Fruit fly (Drosophila melanogaster) whole organism, embryonic: ENCODE results near the gene Hasp.

Source experiments
- ATbp ChIP-seq: fragments of 200-800 bp; sonication (Bioruptor generic); optimal IDR thresholded peaks from 2 replicates; lab custom pipeline; 2017; ENCODE audit warnings: missing biosample characterization, mild to moderate bottlenecking, missing genetic modification characterization, missing genetic modification reagents
- Adf1 ChIP-seq: fragments of 200-800 bp; sonication (Bioruptor generic); IDR thresholded peaks from 2 replicates; pipeline ENCODE4 v1.3.6; 2022; ENCODE audit warnings: missing biosample characterization, missing genetic modification characterization
- B-H1 ChIP-seq: fragments of 200-800 bp; sonication (Bioruptor generic); IDR thresholded peaks from 3 replicates; pipeline ENCODE4 v1.3.6; 2022; ENCODE audit warnings: missing biosample characterization, missing genetic modification characterization
- BtbVII ChIP-seq: fragments of 200-800 bp; sonication (Bioruptor generic); optimal IDR thresholded peaks from 3 replicates; lab custom pipeline; 2017; ENCODE audit warnings: missing biosample characterization, mild to moderate bottlenecking, missing genetic modification characterization
- CG10267 ChIP-seq: fragments of 200-800 bp; sonication (Bioruptor generic); optimal IDR thresholded peaks from 2 replicates; lab custom pipeline; 2018; ENCODE audit warnings: missing biosample characterization, mild to moderate bottlenecking, missing genetic modification characterization, moderate library complexity
- CG12391 ChIP-seq: fragments of 200-800 bp; sonication (Bioruptor generic); optimal IDR thresholded peaks from 3 replicates; lab custom pipeline; 2018; ENCODE audit warnings: missing biosample characterization, mild to moderate bottlenecking, missing genetic modification characterization, moderate library complexity
- CG13296 ChIP-seq: fragments of 200-800 bp; sonication (Bioruptor generic); optimal IDR thresholded peaks from 3 replicates; lab custom pipeline; 2018; ENCODE audit warnings: missing biosample characterization, mild to moderate bottlenecking, missing genetic modification characterization
- CG14014 ChIP-seq: fragments of 200-800 bp; sonication (Bioruptor generic); IDR thresholded peaks from 2 replicates; pipeline ENCODE4 v1.3.6; 2022; ENCODE audit warnings: missing biosample characterization, missing genetic modification characterization
- CG14667 ChIP-seq: fragments of 200-800 bp; sonication (Bioruptor generic); IDR thresholded peaks from 2 replicates; pipeline ENCODE4 v1.3.6; 2022; ENCODE audit warnings: missing biosample characterization, missing genetic modification characterization
- CG15073 ChIP-seq: fragments of 200-800 bp; sonication (Bioruptor generic); optimal IDR thresholded peaks from 2 replicates; lab custom pipeline; 2016; ENCODE audit warnings: missing biosample characterization, missing genetic modification characterization
- CG18011 ChIP-seq: fragments of 200-800 bp; sonication (Bioruptor generic); optimal IDR thresholded peaks from 2 replicates; lab custom pipeline; 2017; ENCODE audit warnings: missing biosample characterization, missing genetic modification characterization, mild to moderate bottlenecking, moderate library complexity, missing genotype
- CG2129 ChIP-seq: fragments of 200-800 bp; sonication (Bioruptor generic); IDR thresholded peaks from 2 replicates; pipeline ENCODE4 v1.3.6; 2022; ENCODE audit warnings: missing biosample characterization, missing genetic modification characterization; ENCODE audit not compliant: partially characterized antibody
- CG30403 ChIP-seq: fragments of 200-800 bp; sonication (Bioruptor generic); optimal IDR thresholded peaks from 3 replicates; lab custom pipeline; 2016; ENCODE audit warnings: missing biosample characterization, missing genetic modification characterization
- CG3163 ChIP-seq: fragments of 200-800 bp; sonication (Bioruptor generic); optimal IDR thresholded peaks from 3 replicates; lab custom pipeline; 2016; ENCODE audit warnings: missing biosample characterization, missing genetic modification characterization
- CG34422 ChIP-seq: fragments of 200-800 bp; sonication (Bioruptor generic); IDR thresholded peaks from 3 replicates; pipeline ENCODE4 v1.3.6; 2022; ENCODE audit warnings: missing biosample characterization, missing genetic modification characterization
- CG42726 ChIP-seq: fragments of 200-800 bp; sonication (Bioruptor generic); IDR thresholded peaks from 2 replicates; pipeline ENCODE4 v1.3.6; 2022; ENCODE audit warnings: missing biosample characterization, missing genetic modification characterization; ENCODE audit not compliant: partially characterized antibody
- CG4328 ChIP-seq: fragments of 200-800 bp; sonication (Bioruptor generic); optimal IDR thresholded peaks from 3 replicates; lab custom pipeline; 2017; ENCODE audit warnings: missing biosample characterization, missing genetic modification reagents, missing genetic modification characterization
- CG4360 ChIP-seq: fragments of 200-800 bp; sonication (Bioruptor generic); IDR thresholded peaks from 2 replicates; pipeline ENCODE4 v1.3.6; 2022; ENCODE audit warnings: missing biosample characterization, missing genetic modification characterization
- CG6765 ChIP-seq: fragments of 200-800 bp; sonication (Bioruptor generic); optimal IDR thresholded peaks from 3 replicates; lab custom pipeline; 2017; ENCODE audit warnings: missing biosample characterization, mild to moderate bottlenecking, missing genetic modification characterization
- CG9727 ChIP-seq: fragments of 200-800 bp; sonication (Bioruptor generic); optimal IDR thresholded peaks from 3 replicates; lab custom pipeline; 2017; ENCODE audit warnings: missing biosample characterization, mild to moderate bottlenecking, missing genetic modification characterization
- Dip3 ChIP-seq: fragments of 200-800 bp; sonication (Bioruptor generic); optimal IDR thresholded peaks from 3 replicates; lab custom pipeline; 2016; ENCODE audit warnings: missing biosample characterization, missing genetic modification characterization
- Doc2 ChIP-seq: fragments of 200-800 bp; sonication (Bioruptor generic); IDR thresholded peaks from 2 replicates; pipeline ENCODE4 v1.3.6; 2022; ENCODE audit warnings: missing biosample characterization, missing genetic modification characterization
- Doc3 ChIP-seq: fragments of 200-800 bp; sonication (Bioruptor generic); IDR thresholded peaks from 3 replicates; pipeline ENCODE4 v1.3.6; 2022; ENCODE audit warnings: missing biosample characterization, missing genetic modification characterization; ENCODE audit not compliant: partially characterized antibody
- Drgx ChIP-seq: fragments of 200-800 bp; sonication (Bioruptor generic); IDR thresholded peaks from 2 replicates; pipeline ENCODE4 v1.3.6; 2022; ENCODE audit warnings: missing biosample characterization, missing genetic modification characterization
- GATAe ChIP-seq: fragments of 200-800 bp; sonication (Bioruptor generic); conservative IDR thresholded peaks from 2 replicates; pipeline ENCODE4 v1.3.6; 2022; ENCODE audit warnings: missing biosample characterization, missing genetic modification characterization
- HHEX ChIP-seq: fragments of 200-800 bp; sonication (Bioruptor generic); optimal IDR thresholded peaks from 3 replicates; lab custom pipeline; 2017; ENCODE audit warnings: missing biosample characterization, mild to moderate bottlenecking, missing genetic modification characterization, missing genetic modification reagents
- HLH4C ChIP-seq: fragments of 200-800 bp; sonication (Bioruptor generic); IDR thresholded peaks from 3 replicates; pipeline ENCODE4 v1.3.6; 2022; ENCODE audit warnings: missing biosample characterization, missing genetic modification characterization; ENCODE audit not compliant: partially characterized antibody
- Kr ChIP-seq: fragments of 200-800 bp; sonication (Bioruptor generic); optimal IDR thresholded peaks from 2 replicates; lab custom pipeline; 2017; ENCODE audit warnings: missing biosample characterization, mild to moderate bottlenecking, missing genetic modification characterization
- MESR4 ChIP-seq: fragments of 200-800 bp; sonication (Bioruptor generic); optimal IDR thresholded peaks from 2 replicates; lab custom pipeline; 2018; ENCODE audit warnings: missing biosample characterization, mild to moderate bottlenecking, missing genetic modification characterization, moderate library complexity
- Mrtf ChIP-seq: fragments of 200-800 bp; sonication (Bioruptor generic); IDR thresholded peaks from 3 replicates; pipeline ENCODE4 v1.3.6; 2022; ENCODE audit warnings: missing biosample characterization, missing genetic modification characterization
- NK7.1 ChIP-seq: fragments of 200-800 bp; sonication (Bioruptor generic); optimal IDR thresholded peaks from 3 replicates; lab custom pipeline; 2016; ENCODE audit warnings: missing biosample characterization, missing genetic modification characterization
- Oli ChIP-seq: fragments of 200-800 bp; sonication (Bioruptor generic); optimal IDR thresholded peaks from 2 replicates; lab custom pipeline; 2018; ENCODE audit warnings: missing biosample characterization, mild to moderate bottlenecking, missing genetic modification characterization, moderate library complexity
- Pdp1 ChIP-seq, 2 experiments: fragments of 200-800 bp; sonication (Bioruptor generic); optimal IDR thresholded peaks; 3 replicates each; lab custom pipeline; 2016; ENCODE audit warnings: missing biosample characterization in 2 of 2, missing genetic modification characterization in 2 of 2, mild to moderate bottlenecking in 1 of 2, moderate library complexity in 1 of 2
- Six4 ChIP-seq: fragments of 200-800 bp; sonication (Bioruptor generic); optimal IDR thresholded peaks from 2 replicates; lab custom pipeline; 2016; ENCODE audit warnings: missing biosample characterization, missing genetic modification characterization
- Sox100B ChIP-seq: fragments of 200-800 bp; sonication (Bioruptor generic); optimal IDR thresholded peaks from 3 replicates; lab custom pipeline; 2018; ENCODE audit warnings: missing biosample characterization, mild to moderate bottlenecking, missing genetic modification characterization
- Sry-β ChIP-seq: fragments of 200-800 bp; sonication (Bioruptor generic); optimal IDR thresholded peaks from 2 replicates; lab custom pipeline; 2018; ENCODE audit warnings: missing biosample characterization, mild to moderate bottlenecking, missing genetic modification characterization, moderate library complexity
- ac ChIP-seq: fragments of 200-800 bp; sonication (Bioruptor generic); optimal IDR thresholded peaks from 3 replicates; lab custom pipeline; 2017; ENCODE audit warnings: missing biosample characterization, mild to moderate bottlenecking, missing genetic modification characterization
- ara ChIP-seq: fragments of 200-800 bp; sonication (Bioruptor generic); IDR thresholded peaks from 2 replicates; pipeline ENCODE4 v1.3.6; 2022; ENCODE audit warnings: missing biosample characterization, missing genetic modification characterization
- bcd ChIP-seq: fragments of 200-800 bp; sonication (Bioruptor generic); optimal IDR thresholded peaks from 2 replicates; lab custom pipeline; 2017; ENCODE audit warnings: missing biosample characterization, mild to moderate bottlenecking, missing genetic modification characterization
- bsh ChIP-seq, 2 experiments: fragments of 200-800 bp; sonication (Bioruptor generic); optimal IDR thresholded peaks; 2 replicates each; lab custom pipeline; 2017 to 2018; ENCODE audit warnings: mild to moderate bottlenecking in 2 of 2, missing biosample characterization in 2 of 2, missing genetic modification characterization in 2 of 2, moderate library complexity in 1 of 2
- chm ChIP-seq: fragments of 200-800 bp; sonication (Bioruptor generic); IDR thresholded peaks from 2 replicates; pipeline ENCODE4 v1.3.6; 2022; ENCODE audit warnings: missing biosample characterization, missing genetic modification characterization
- gsb-n ChIP-seq: fragments of 200-800 bp; sonication (Bioruptor generic); optimal IDR thresholded peaks from 3 replicates; lab custom pipeline; 2018; ENCODE audit warnings: missing biosample characterization, mild to moderate bottlenecking, missing genetic modification characterization
- her ChIP-seq: fragments of 200-800 bp; sonication (Bioruptor generic); optimal IDR thresholded peaks from 2 replicates; lab custom pipeline; 2016; ENCODE audit warnings: missing biosample characterization, missing genetic modification characterization
- knrl ChIP-seq: fragments of 200-800 bp; sonication (Bioruptor generic); IDR thresholded peaks from 3 replicates; pipeline ENCODE4 v1.3.6; 2022; ENCODE audit warnings: missing biosample characterization, missing genetic modification characterization; ENCODE audit not compliant: partially characterized antibody
- mld ChIP-seq: fragments of 200-800 bp; sonication (Bioruptor generic); IDR thresholded peaks from 3 replicates; pipeline ENCODE4 v1.3.6; 2022; ENCODE audit warnings: missing biosample characterization, missing genetic modification characterization; ENCODE audit not compliant: partially characterized antibody
- sens-2 ChIP-seq: fragments of 200-800 bp; sonication (Bioruptor generic); IDR thresholded peaks from 2 replicates; pipeline ENCODE4 v1.3.6; 2022; ENCODE audit warnings: missing biosample characterization, missing genetic modification characterization
- stc ChIP-seq: fragments of 200-800 bp; sonication (Bioruptor generic); IDR thresholded peaks from 2 replicates; pipeline ENCODE4 v1.3.6; 2022; ENCODE audit warnings: missing biosample characterization, missing genetic modification characterization
- stwl ChIP-seq: fragments of 200-800 bp; sonication (Bioruptor generic); optimal IDR thresholded peaks from 3 replicates; lab custom pipeline; 2018; ENCODE audit warnings: missing biosample characterization, mild to moderate bottlenecking, missing genetic modification characterization, moderate library complexity
- tna ChIP-seq: fragments of 200-800 bp; sonication (Bioruptor generic); IDR thresholded peaks from 2 replicates; pipeline ENCODE4 v1.3.6; 2022; ENCODE audit warnings: missing biosample characterization, missing genetic modification characterization; ENCODE audit not compliant: partially characterized antibody
- wek ChIP-seq: fragments of 200-800 bp; sonication (Bioruptor generic); optimal IDR thresholded peaks from 3 replicates; lab custom pipeline; 2018; ENCODE audit warnings: missing biosample characterization, mild to moderate bottlenecking, missing genetic modification characterization, moderate library complexity
- yki ChIP-seq: fragments of >200 bp; optimal IDR thresholded peaks from 3 replicates; lab custom pipeline; 2018

The Hasp gene

DNA sequence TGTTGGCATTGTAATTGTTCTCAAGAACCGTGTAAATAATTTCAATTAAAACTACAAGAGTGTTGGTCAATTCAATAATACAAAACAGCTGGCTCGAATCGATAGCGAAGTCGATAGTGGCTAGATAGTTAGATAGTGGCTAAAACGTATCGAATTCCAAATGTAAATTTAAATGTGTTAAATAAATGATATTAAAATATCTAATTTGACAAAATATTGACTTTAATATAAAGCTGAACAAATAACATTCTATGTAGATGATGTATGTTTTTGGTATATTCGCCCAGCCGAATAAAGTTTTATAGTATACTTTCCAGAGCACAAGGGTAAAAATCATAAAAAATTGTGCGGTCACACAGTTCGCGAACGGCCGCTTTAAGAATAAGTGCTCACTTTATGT is 9.3 kb upstream of the Hasp start, which contains the start of the genes Dpm1 and CG10137 (continued):
- TF ChIP-seq Sry-β (GFP tag; lab: Kevin White, UChicago), result no peak
- TF ChIP-seq BtbVII (GFP tag; lab: Kevin White, UChicago), result no peak
- no peak for TF ChIP-seq ac (GFP tag; lab: Kevin White, UChicago)
- TF ChIP-seq Adf1, result no peak
- TF ChIP-seq CG14667 (GFP tag; lab: Robert Waterston, UW), result no peak
- TF ChIP-seq MESR4 (GFP tag; lab: Kevin White, UChicago), result no peak
- no peak for TF ChIP-seq chm (GFP tag; lab: Robert Waterston, UW)
- TF ChIP-seq ATbp (GFP tag; lab: Kevin White, UChicago), result no peak
- TF ChIP-seq knrl (GFP tag; lab: Robert Waterston, UW), result peak; percentile 60
- TF ChIP-seq gsb-n (tag; lab: Kevin White, UChicago), result peak; percentile 67
- TF ChIP-seq HLH4C (GFP tag; lab: Robert Waterston, UW), result peak; percentile 69
- TF ChIP-seq CG6765 (GFP tag; lab: Kevin White, UChicago), result no peak
- TF ChIP-seq Mrtf, result no peak
- no peak for TF ChIP-seq Kr (GFP tag; lab: Kevin White, UChicago)
- TF ChIP-seq ara (GFP tag; lab: Robert Waterston, UW), result no peak
- TF ChIP-seq stwl, result peak; percentile 93
- no peak for TF ChIP-seq CG18011
- TF ChIP-seq CG13296, result no peak
- TF ChIP-seq B-H1 (GFP tag; lab: Robert Waterston, UW), result no peak
- TF ChIP-seq Oli (tag; lab: Kevin White, UChicago), result no peak
- TF ChIP-seq CG4360 (GFP tag; lab: Robert Waterston, UW), result no peak
- TF ChIP-seq sens-2 (GFP tag; lab: Robert Waterston, UW), result no peak
- TF ChIP-seq Doc2 (GFP tag; lab: Robert Waterston, UW), result no peak
- no peak for TF ChIP-seq CG3163 (GFP tag; lab: Kevin White, UChicago)
- no peak for TF ChIP-seq Six4 (GFP tag; lab: Kevin White, UChicago)
- no peak for TF ChIP-seq Pdp1 (GFP tag; optimal IDR thresholded peaks at IDR 0.05; lab: Kevin White, UChicago)
- TF ChIP-seq mld, result no peak
- peak; percentile 78 for TF ChIP-seq CG2129 (GFP tag; lab: Robert Waterston, UW)
- no peak for TF ChIP-seq wek (GFP tag; lab: Kevin White, UChicago)
- no peak for TF ChIP-seq CG34422 (GFP tag; lab: Robert Waterston, UW)
- no peak for TF ChIP-seq NK7.1 (GFP tag; lab: Kevin White, UChicago)
- no peak for TF ChIP-seq her (GFP tag; lab: Kevin White, UChicago)
- peak; percentile 21 for TF ChIP-seq bcd
- TF ChIP-seq Sox100B (GFP tag; lab: Kevin White, UChicago), result no peak
- TF ChIP-seq Doc3 (GFP tag; lab: Robert Waterston, UW), result peak; percentile 77
- no peak for TF ChIP-seq CG14014
- TF ChIP-seq HHEX (GFP tag; lab: Kevin White, UChicago), result no peak
- no peak for TF ChIP-seq CG4328 (GFP tag; lab: Kevin White, UChicago)
- TF ChIP-seq CG10267 (tag; lab: Kevin White, UChicago), result peak; percentile 96
- no peak for TF ChIP-seq CG9727 (GFP tag; lab: Kevin White, UChicago)
- TF ChIP-seq GATAe (GFP tag; lab: Robert Waterston, UW), result no peak
- TF ChIP-seq yki (lab: Kevin White, UChicago), result no peak
- TF ChIP-seq tna (GFP tag; lab: Robert Waterston, UW), result no peak
- TF ChIP-seq Dip3 (GFP tag; lab: Kevin White, UChicago), result no peak
- TF ChIP-seq bsh (GFP tag; optimal IDR thresholded peaks at IDR 0.05; lab: Kevin White, UChicago), result no peak
- TF ChIP-seq stc, result no peak
- TF ChIP-seq Drgx, result no peak
- no peak for TF ChIP-seq CG42726 (GFP tag; lab: Robert Waterston, UW)
- TF ChIP-seq CG30403 (GFP tag; lab: Kevin White, UChicago), result peak; percentile 4
- TF ChIP-seq CG15073 (GFP tag; lab: Kevin White, UChicago), result no peak
- TF ChIP-seq CG12391 (tag; lab: Kevin White, UChicago), result peak; percentile 44
